Fruit fly (Drosophila melanogaster) whole organism, embryonic: ENCODE data around the gene CG6195.

Experiments used
- CG10543 ChIP-seq: fragments of 200-800 bp; sonication (Bioruptor generic); optimal IDR thresholded peaks from 3 replicates; lab custom pipeline; 2017; ENCODE audit warnings: missing biosample characterization, mild to moderate bottlenecking, missing genetic modification characterization, moderate library complexity
- CG11696 ChIP-seq: fragments of 200-800 bp; sonication (Bioruptor generic); IDR thresholded peaks from 2 replicates; pipeline ENCODE4 v1.3.6; 2022; ENCODE audit warnings: missing biosample characterization, missing genetic modification characterization
- CG12769 ChIP-seq: fragments of 200-800 bp; sonication (Bioruptor generic); optimal IDR thresholded peaks from 2 replicates; lab custom pipeline; 2019; ENCODE audit warnings: missing biosample characterization, mild to moderate bottlenecking, missing genetic modification characterization, moderate library complexity
- CG13775 ChIP-seq: fragments of 200-800 bp; sonication (Bioruptor generic); optimal IDR thresholded peaks from 3 replicates; lab custom pipeline; 2017; ENCODE audit warnings: missing biosample characterization, mild to moderate bottlenecking, missing genetic modification characterization
- CG14050 ChIP-seq: fragments of 200-800 bp; sonication (Bioruptor generic); IDR thresholded peaks from 3 replicates; pipeline ENCODE4 v1.3.6; 2022; ENCODE audit warnings: missing biosample characterization, missing genetic modification characterization
- CG17359 ChIP-seq: fragments of 200-800 bp; sonication (Bioruptor generic); optimal IDR thresholded peaks from 3 replicates; lab custom pipeline; 2018; ENCODE audit warnings: missing biosample characterization, mild to moderate bottlenecking, missing genetic modification characterization, moderate library complexity
- CG18764 ChIP-seq: fragments of 200-800 bp; sonication (Bioruptor generic); optimal IDR thresholded peaks from 3 replicates; lab custom pipeline; 2016; ENCODE audit warnings: missing biosample characterization, missing genetic modification characterization
- CG31224 ChIP-seq: fragments of 200-800 bp; sonication (Bioruptor generic); IDR thresholded peaks from 2 replicates; pipeline ENCODE4 v1.3.6; 2022; ENCODE audit warnings: missing biosample characterization, missing genetic modification characterization
- CG3281 ChIP-seq: fragments of 200-800 bp; sonication (Bioruptor generic); optimal IDR thresholded peaks from 3 replicates; lab custom pipeline; 2017; ENCODE audit warnings: missing biosample characterization, mild to moderate bottlenecking, missing genetic modification characterization
- CG6175 ChIP-seq: fragments of 200-800 bp; sonication (Bioruptor generic); IDR thresholded peaks from 3 replicates; pipeline ENCODE4 v1.3.6; 2022; ENCODE audit warnings: missing biosample characterization, missing genetic modification characterization
- CG7839 ChIP-seq: fragments of 200-800 bp; sonication (Bioruptor generic); optimal IDR thresholded peaks from 3 replicates; lab custom pipeline; 2018; ENCODE audit warnings: missing biosample characterization, mild to moderate bottlenecking, missing genetic modification characterization, moderate library complexity
- CG7987 ChIP-seq: fragments of 200-800 bp; sonication (Bioruptor generic); optimal IDR thresholded peaks from 2 replicates; lab custom pipeline; 2018; ENCODE audit warnings: missing biosample characterization, mild to moderate bottlenecking, missing genetic modification characterization, moderate library complexity
- Chrac-16 ChIP-seq: fragments of 200-800 bp; sonication (Bioruptor generic); optimal IDR thresholded peaks from 3 replicates; lab custom pipeline; 2016; ENCODE audit warnings: missing biosample characterization, missing genetic modification characterization
- CrebB ChIP-seq: fragments of 200-800 bp; sonication (Bioruptor generic); optimal IDR thresholded peaks from 3 replicates; lab custom pipeline; 2018; ENCODE audit warnings: missing biosample characterization, mild to moderate bottlenecking, missing genetic modification characterization
- Dll ChIP-seq: fragments of 200-800 bp; sonication (Bioruptor generic); IDR thresholded peaks from 4 replicates; pipeline ENCODE4 v1.3.6; 2022; ENCODE audit warnings: missing biosample characterization, missing genetic modification characterization; ENCODE audit not compliant: partially characterized antibody
- Doc2 ChIP-seq: fragments of 200-800 bp; sonication (Bioruptor generic); IDR thresholded peaks from 2 replicates; pipeline ENCODE4 v1.3.6; 2022; ENCODE audit warnings: missing biosample characterization, missing genetic modification characterization
- Elba2 ChIP-seq: fragments of 200-800 bp; sonication (Bioruptor generic); optimal IDR thresholded peaks from 3 replicates; lab custom pipeline; 2016; ENCODE audit warnings: missing biosample characterization, missing genetic modification characterization
- Ets65A ChIP-seq: fragments of 200-800 bp; sonication (Bioruptor generic); peaks from one replicate; lab custom pipeline; 2016; ENCODE audit warnings: missing biosample characterization, missing genetic modification characterization
- MBD-R2 ChIP-seq: fragments of 200-800 bp; sonication (Bioruptor generic); IDR thresholded peaks from 2 replicates; pipeline ENCODE4 v1.3.6; 2022; ENCODE audit warnings: missing biosample characterization, missing genetic modification characterization
- Med ChIP-seq: fragments of 200-800 bp; sonication (Bioruptor generic); peaks from one replicate; lab custom pipeline; 2016; ENCODE audit warnings: missing biosample characterization, missing genetic modification characterization, mild to moderate bottlenecking, inconsistent platforms, moderate library complexity
- Nf-YA ChIP-seq: fragments of 200-800 bp; sonication (Bioruptor generic); IDR thresholded peaks from 2 replicates; pipeline ENCODE4 v1.3.6; 2022; ENCODE audit warnings: missing biosample characterization, missing genetic modification characterization
- Nf-YB ChIP-seq: fragments of 200-800 bp; sonication (Bioruptor generic); optimal IDR thresholded peaks from 3 replicates; lab custom pipeline; 2019; ENCODE audit warnings: missing biosample characterization, mild to moderate bottlenecking, missing genetic modification characterization, moderate library complexity
- Rfx ChIP-seq: fragments of 200-800 bp; sonication (Bioruptor generic); IDR thresholded peaks from 2 replicates; pipeline ENCODE4 v1.3.6; 2022; ENCODE audit warnings: missing biosample characterization, missing genetic modification characterization
- Sin3A ChIP-seq: fragments of >200 bp; optimal IDR thresholded peaks from 2 replicates; lab custom pipeline; 2018
- Six4 ChIP-seq: fragments of 200-800 bp; sonication (Bioruptor generic); optimal IDR thresholded peaks from 2 replicates; lab custom pipeline; 2016; ENCODE audit warnings: missing biosample characterization, missing genetic modification characterization
- Spps ChIP-seq: fragments of 200-800 bp; sonication (Bioruptor generic); optimal IDR thresholded peaks from 2 replicates; lab custom pipeline; 2018; ENCODE audit warnings: missing biosample characterization, mild to moderate bottlenecking, missing genetic modification characterization
- ase ChIP-seq: fragments of 200-800 bp; sonication (Bioruptor generic); IDR thresholded peaks from 3 replicates; pipeline ENCODE4 v1.3.6; 2022; ENCODE audit warnings: missing biosample characterization, missing genetic modification characterization
- ash1 ChIP-seq: fragments of 200-800 bp; sonication (Bioruptor generic); optimal IDR thresholded peaks from 2 replicates; lab custom pipeline; 2018; ENCODE audit warnings: missing biosample characterization, mild to moderate bottlenecking, missing genetic modification characterization
- chinmo ChIP-seq: fragments of 200-800 bp; sonication (Bioruptor generic); IDR thresholded peaks from 4 replicates; pipeline ENCODE4 v1.3.6; 2022; ENCODE audit warnings: missing biosample characterization, missing genetic modification characterization; ENCODE audit not compliant: partially characterized antibody
- chn ChIP-seq: fragments of 200-800 bp; sonication (Bioruptor generic); optimal IDR thresholded peaks from 2 replicates; lab custom pipeline; 2016; ENCODE audit warnings: missing biosample characterization, missing genetic modification characterization
- cwo ChIP-seq: fragments of 200-800 bp; sonication (Bioruptor generic); optimal IDR thresholded peaks from 3 replicates; lab custom pipeline; 2017; ENCODE audit warnings: missing biosample characterization, missing genetic modification characterization, mild to moderate bottlenecking, moderate library complexity, missing genetic modification reagents
- dysf ChIP-seq: fragments of 200-800 bp; sonication (Bioruptor generic); IDR thresholded peaks from 3 replicates; pipeline ENCODE4 v1.3.6; 2022; ENCODE audit warnings: missing biosample characterization, missing genetic modification characterization
- fd64A ChIP-seq: fragments of 200-800 bp; sonication (Bioruptor generic); optimal IDR thresholded peaks from 3 replicates; lab custom pipeline; 2018; ENCODE audit warnings: missing biosample characterization, mild to moderate bottlenecking, missing genetic modification characterization
- gem ChIP-seq: fragments of 200-800 bp; sonication (Bioruptor generic); optimal IDR thresholded peaks from 2 replicates; lab custom pipeline; 2019; ENCODE audit warnings: missing biosample characterization, mild to moderate bottlenecking, missing genetic modification characterization, moderate library complexity
- gro ChIP-seq: fragments of 200-800 bp; sonication (Bioruptor generic); optimal IDR thresholded peaks from 2 replicates; lab custom pipeline; 2016; ENCODE audit warnings: missing biosample characterization, missing genetic modification characterization
- kay ChIP-seq: fragments of 200-800 bp; sonication (Bioruptor generic); optimal IDR thresholded peaks from 2 replicates; lab custom pipeline; 2016; ENCODE audit warnings: missing biosample characterization, missing genetic modification characterization
- lab ChIP-seq: fragments of 200-800 bp; sonication (Bioruptor generic); optimal IDR thresholded peaks from 3 replicates; lab custom pipeline; 2017; ENCODE audit warnings: missing biosample characterization, missing genetic modification characterization, mild to moderate bottlenecking, moderate library complexity, missing genetic modification reagents
- mirr ChIP-seq: fragments of 200-800 bp; sonication (Bioruptor generic); optimal IDR thresholded peaks from 3 replicates; lab custom pipeline; 2018; ENCODE audit warnings: missing biosample characterization, mild to moderate bottlenecking, missing genetic modification characterization
- nerfin-1 ChIP-seq: fragments of 200-800 bp; sonication (Bioruptor generic); optimal IDR thresholded peaks from 3 replicates; lab custom pipeline; 2019; ENCODE audit warnings: missing biosample characterization, mild to moderate bottlenecking, missing genetic modification characterization, moderate library complexity
- nmo ChIP-seq: fragments of 200-800 bp; sonication (Bioruptor generic); optimal IDR thresholded peaks from 2 replicates; lab custom pipeline; 2018; ENCODE audit warnings: missing biosample characterization, mild to moderate bottlenecking, missing genetic modification characterization, moderate library complexity
- repo ChIP-seq: fragments of 200-800 bp; sonication (Bioruptor generic); optimal IDR thresholded peaks from 2 replicates; lab custom pipeline; 2016; ENCODE audit warnings: missing biosample characterization, missing genetic modification characterization
- sim ChIP-seq: fragments of 200-800 bp; sonication (Bioruptor generic); IDR thresholded peaks from 2 replicates; pipeline ENCODE4 v1.3.6; 2022; ENCODE audit warnings: missing biosample characterization, missing genetic modification characterization
- stc ChIP-seq: fragments of 200-800 bp; sonication (Bioruptor generic); IDR thresholded peaks from 2 replicates; pipeline ENCODE4 v1.3.6; 2022; ENCODE audit warnings: missing biosample characterization, missing genetic modification characterization
- tap ChIP-seq: fragments of 200-800 bp; optimal IDR thresholded peaks from 3 replicates; lab custom pipeline; 2019; ENCODE audit warnings: missing biosample characterization, mild to moderate bottlenecking, missing genetic modification characterization, moderate library complexity
- trh ChIP-seq: fragments of 200-800 bp; sonication (Bioruptor generic); optimal IDR thresholded peaks from 2 replicates; lab custom pipeline; 2016; ENCODE audit warnings: missing biosample characterization, missing genetic modification characterization
- vnd ChIP-seq: fragments of 200-800 bp; sonication (Bioruptor generic); IDR thresholded peaks from 3 replicates; pipeline ENCODE4 v1.3.6; 2022; ENCODE audit warnings: missing biosample characterization, missing genetic modification characterization; ENCODE audit not compliant: partially characterized antibody
- yki ChIP-seq: fragments of >200 bp; optimal IDR thresholded peaks from 3 replicates; lab custom pipeline; 2018
- zen2 ChIP-seq: fragments of 200-800 bp; sonication (Bioruptor generic); IDR thresholded peaks from 3 replicates; pipeline ENCODE4 v1.3.6; 2022; ENCODE audit warnings: missing biosample characterization, missing genetic modification characterization; ENCODE audit not compliant: partially characterized antibody

Gene CG6195

DNA sequence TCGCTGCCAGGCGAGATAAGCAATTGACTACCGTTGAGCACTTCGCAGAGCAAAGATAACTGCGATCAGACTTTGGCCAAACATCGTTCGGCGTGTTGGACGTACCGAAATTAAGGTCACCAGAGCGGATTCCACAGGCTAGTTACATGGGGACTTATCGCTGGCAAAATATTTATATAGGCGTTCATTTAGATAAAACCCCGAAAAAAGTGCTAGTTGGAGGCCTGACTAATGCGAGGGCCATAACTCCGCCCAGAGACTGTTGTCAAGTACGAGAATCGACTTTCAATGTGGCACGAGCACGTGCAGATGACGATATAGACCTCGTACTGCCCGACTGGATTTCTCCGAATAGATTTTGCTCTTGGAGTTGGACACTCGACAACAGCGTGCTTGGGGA lies 28.3 kb downstream of the CG6195 start (continued):
- TF ChIP-seq MBD-R2 (no peak), CG14050 (GFP tag; lab: Robert Waterston, UW) (no peak), cwo (GFP tag; lab: Kevin White, UChicago) (peak; percentile 88), Dll (no peak), lab (peak; percentile 28), zen2 (GFP tag; lab: Robert Waterston, UW) (no peak), CG13775 (GFP tag; lab: Kevin White, UChicago) (no peak), ase (GFP tag; lab: Robert Waterston, UW) (no peak), gem (no peak), Elba2 (GFP tag; lab: Kevin White, UChicago) (no peak), CrebB (tag; lab: Kevin White, UChicago) (no peak), CG6175 (GFP tag; lab: Robert Waterston, UW) (no peak), CG7839 (tag; lab: Kevin White, UChicago) (no peak), Chrac-16 (GFP tag; lab: Kevin White, UChicago) (no peak), Med (GFP tag; lab: Kevin White, UChicago) (peak; percentile 80), Rfx (GFP tag; lab: Robert Waterston, UW) (peak; percentile 23; the same call in 1 of the 2 replicates), nmo (no peak), CG17359 (no peak), Doc2 (GFP tag; lab: Robert Waterston, UW) (no peak), CG18764 (GFP tag; lab: Kevin White, UChicago) (no peak), nerfin-1 (tag; lab: Kevin White, UChicago) (no peak), chn (no peak), CG10543 (GFP tag; lab: Kevin White, UChicago) (peak; percentile 16), chinmo (GFP tag; lab: Robert Waterston, UW) (0 out of 4 replicates have a peak, but pooled peaks have one; percentile 71), Nf-YA (no peak), CG11696 (GFP tag; lab: Robert Waterston, UW) (no peak), Six4 (GFP tag; lab: Kevin White, UChicago) (no peak), ash1 (GFP tag; lab: Kevin White, UChicago) (no peak), kay (no peak), dysf (GFP tag; lab: Robert Waterston, UW) (no peak), fd64A (GFP tag; lab: Kevin White, UChicago) (no peak), tap (tag; lab: Kevin White, UChicago) (no peak), CG7987 (peak; percentile 29), gro (GFP tag; lab: Kevin White, UChicago) (no peak), Ets65A (no peak), CG31224 (GFP tag; lab: Robert Waterston, UW) (no peak), Sin3A (no peak), repo (GFP tag; lab: Kevin White, UChicago) (no peak), stc (no peak), mirr (GFP tag; lab: Kevin White, UChicago) (peak; percentile 82), vnd (GFP tag; lab: Robert Waterston, UW) (no peak), Spps (tag; lab: Kevin White, UChicago) (no peak), CG3281 (GFP tag; lab: Kevin White, UChicago) (peak; percentile 8), trh (GFP tag; lab: Kevin White, UChicago) (no peak), Nf-YB (GFP tag; lab: Kevin White, UChicago) (no peak), yki (lab: Kevin White, UChicago) (no peak), sim (GFP tag; lab: Robert Waterston, UW) (no peak), CG12769 (tag; lab: Kevin White, UChicago) (peak; percentile 47)
